Worm (Caenorhabditis elegans): Measurements from ENCODE around the gene F59A6.13.

DNA sequence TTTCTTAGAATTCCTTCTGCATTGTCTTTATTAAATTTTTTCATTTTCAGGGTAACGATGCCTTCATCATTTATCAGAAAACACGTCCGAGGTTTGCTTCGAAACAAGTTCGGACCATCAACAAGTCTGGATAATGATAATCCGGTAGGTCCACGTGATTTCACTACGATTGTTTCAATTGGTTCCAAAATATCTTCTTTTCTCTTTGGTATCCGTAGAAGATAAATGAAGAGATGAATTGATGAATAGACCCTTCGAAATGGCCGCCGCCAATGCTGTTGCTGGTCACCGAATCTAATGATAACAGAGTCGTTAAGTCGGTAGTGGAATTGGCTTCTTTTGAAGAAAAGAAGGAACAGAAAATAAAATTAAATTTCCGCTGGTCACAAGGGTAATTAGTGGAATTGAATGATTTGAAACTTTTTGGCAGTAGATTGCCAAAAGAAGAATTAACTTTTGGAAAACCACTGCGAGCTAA is 27.3 kb downstream of the F59A6.13 start, which contains the start of gene F33G12.6:
- TF ChIP-seq dpl-1 (GFP tag; optimal IDR thresholded peaks at IDR 0.05) (no peak), nhr-237 (tag; optimal IDR thresholded peaks at IDR 0.05) (no peak), irx-1 (tag; optimal IDR thresholded peaks at IDR 0.05) (no peak), tbx-2 (tag; optimal IDR thresholded peaks at IDR 0.05) (peak; percentile 38), unc-62 (GFP tag; optimal IDR thresholded peaks at IDR 0.05) (no peak)
